Fruit fly (Drosophila melanogaster) whole organism, embryonic: ENCODE data around the gene elB.

ENCODE experiments used
- CG15269 ChIP-seq: fragments of 200-800 bp; sonication (Bioruptor generic); optimal IDR thresholded peaks from 2 replicates; lab custom pipeline; 2018; ENCODE audit warnings: missing biosample characterization, mild to moderate bottlenecking, missing genetic modification characterization, moderate library complexity
- CG18764 ChIP-seq: fragments of 200-800 bp; sonication (Bioruptor generic); optimal IDR thresholded peaks from 3 replicates; lab custom pipeline; 2016; ENCODE audit warnings: missing biosample characterization, missing genetic modification characterization
- grau ChIP-seq: fragments of 200-800 bp; optimal IDR thresholded peaks from 3 replicates; lab custom pipeline; 2019; ENCODE audit warnings: missing biosample characterization, mild to moderate bottlenecking, missing genetic modification characterization, moderate library complexity
- sisA ChIP-seq: fragments of 200-800 bp; sonication (Bioruptor generic); IDR thresholded peaks from 2 replicates; pipeline ENCODE4 v1.3.6; 2022; ENCODE audit warnings: missing biosample characterization, missing genetic modification characterization

- TF ChIP-seq grau, result no peak
- TF ChIP-seq sisA (GFP tag; lab: Robert Waterston, UW), result no peak
- TF ChIP-seq CG18764, result no peak
- TF ChIP-seq CG15269 (tag; lab: Kevin White, UChicago), result no peak
Measured at dm6 chr2L:14374024-14374423, 35.3 kb downstream of the elB start.
